Fruit fly (Drosophila melanogaster) whole organism, adult: Measurements from ENCODE around the gene CG9328.

Experiments
- cnc ChIP-seq, 2 experiments: fragments of >200 bp; optimal IDR thresholded peaks; 2 replicates each; lab custom pipeline; 2017
- kay ChIP-seq: fragments of 200-800 bp; sonication (Bioruptor generic); peaks from one replicate; lab custom pipeline; 2016; ENCODE audit warnings: missing biosample characterization, missing genetic modification characterization, borderline replicate concordance
- ovo ChIP-seq: fragments of 200-800 bp; sonication (Bioruptor generic); optimal IDR thresholded peaks from 2 replicates; lab custom pipeline; 2016; ENCODE audit warnings: missing biosample characterization, missing genetic modification characterization
- tj ChIP-seq: fragments of 200-800 bp; sonication (Bioruptor generic); optimal IDR thresholded peaks from 3 replicates; lab custom pipeline; 2017; ENCODE audit warnings: missing biosample characterization, mild to moderate bottlenecking, missing genetic modification characterization, moderate library complexity

CG9328 gene

DNA sequence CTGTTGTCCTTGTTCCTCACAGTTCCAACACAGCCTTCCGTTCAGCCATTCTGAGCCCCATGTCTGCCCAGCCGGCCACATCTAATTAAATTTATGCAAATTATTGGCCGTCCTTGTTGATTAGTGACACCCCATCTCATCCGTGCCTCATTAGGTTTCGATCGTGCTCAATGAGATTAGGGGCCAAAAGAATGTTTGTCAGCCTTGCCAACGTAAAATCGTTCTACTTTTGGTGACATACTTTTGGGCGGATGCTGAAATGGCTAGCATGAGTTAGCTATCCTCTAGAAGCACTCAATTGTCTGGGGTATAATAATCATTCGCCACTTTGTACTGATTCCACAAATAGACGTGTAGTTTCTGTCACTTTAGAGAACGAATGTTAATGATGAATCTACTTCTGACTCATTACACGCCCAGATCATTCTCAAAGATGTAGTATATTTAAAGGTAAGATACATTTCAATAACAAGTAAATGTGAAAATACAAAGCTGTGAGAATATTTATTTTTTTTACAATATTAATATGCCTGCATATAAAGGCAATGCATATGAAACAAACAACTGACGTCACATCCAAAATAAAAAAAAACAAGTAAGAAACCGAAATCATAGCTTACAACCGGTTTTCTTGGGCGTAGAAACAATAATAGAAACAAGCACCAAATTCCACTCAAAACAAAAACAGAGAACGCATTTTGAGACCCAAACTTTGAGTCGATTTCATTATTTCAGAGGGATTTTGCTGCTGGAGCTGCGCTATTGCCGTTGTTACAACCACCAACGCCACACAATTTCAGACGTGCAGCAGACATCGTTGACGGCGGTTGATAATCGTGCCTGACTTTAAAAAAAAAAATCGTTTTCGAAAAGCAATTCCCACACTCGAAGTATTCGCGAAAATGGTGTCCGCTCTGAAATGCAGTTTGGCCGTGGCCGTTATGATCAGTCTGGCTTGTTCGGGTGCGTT, 61.1 kb downstream of the CG9328 start, which contains the start of gene bero:
bero (plus strand) TSS at position 325 of the 970 bp plus-strand sequence.
- TF ChIP-seq cnc (optimal IDR thresholded peaks at IDR 0.05; lab: Kevin White, UChicago), result peak; percentile 53 to 70
- TF ChIP-seq tj (GFP tag; lab: Kevin White, UChicago), result no peak
- TF ChIP-seq kay (GFP tag; lab: Kevin White, UChicago), result peak; percentile 96
- TF ChIP-seq ovo (GFP tag; lab: Kevin White, UChicago), result no peak
